Worm (Caenorhabditis elegans) whole organism, early embryonic: ENCODE results near the gene R13D7.2.

Source experiments
- B0310.2 ChIP-seq: sonication (generic microtip); optimal IDR thresholded peaks from 2 replicates; lab custom pipeline; 2016; ENCODE audit warnings: mild to moderate bottlenecking, missing genetic modification characterization, missing compliant biosample characterization
- F13C5.2 ChIP-seq: sonication (generic microtip); optimal IDR thresholded peaks from 2 replicates; lab custom pipeline; 2017; ENCODE audit warnings: mild to moderate bottlenecking, missing genetic modification characterization, inconsistent platforms, missing compliant biosample characterization
- aly-1 ChIP-seq: sonication (generic microtip); optimal IDR thresholded peaks from 2 replicates; lab custom pipeline; 2016; ENCODE audit warnings: missing genetic modification characterization, missing compliant biosample characterization
- ama-1 ChIP-seq: fragments of 150-350 bp; optimal IDR thresholded peaks from 2 replicates; lab custom pipeline; 2014
- ceh-13 ChIP-seq: fragments of 200-800 bp; sonication (Bioruptor generic); optimal IDR thresholded peaks from 2 replicates; lab custom pipeline; 2018; ENCODE audit warnings: mild to moderate bottlenecking, missing genetic modification characterization, missing compliant biosample characterization
- ceh-36 ChIP-seq: sonication (generic microtip); optimal IDR thresholded peaks from 2 replicates; lab custom pipeline; 2016; ENCODE audit warnings: missing genetic modification characterization, inconsistent platforms, missing compliant biosample characterization
- ets-7 ChIP-seq: sonication (generic microtip); optimal IDR thresholded peaks from 2 replicates; lab custom pipeline; 2016; ENCODE audit warnings: missing genotype, missing genetic modification characterization, missing compliant biosample characterization
- flt-1 ChIP-seq: fragments of 200-800 bp; sonication (Bioruptor generic); IDR thresholded peaks from 2 replicates; pipeline ENCODE4 v1.3.6; 2022; ENCODE audit warnings: missing genetic modification characterization, missing compliant biosample characterization
- hmbx-1 ChIP-seq: sonication (generic microtip); optimal IDR thresholded peaks from 2 replicates; lab custom pipeline; 2016; ENCODE audit warnings: mild to moderate bottlenecking, missing genetic modification characterization, missing compliant biosample characterization
- hmg-4 ChIP-seq: fragments of 200-800 bp; sonication (Bioruptor generic); optimal IDR thresholded peaks from 2 replicates; lab custom pipeline; 2018; ENCODE audit warnings: mild to moderate bottlenecking, missing genetic modification characterization, missing compliant biosample characterization
- hnd-1 ChIP-seq: sonication (generic microtip); optimal IDR thresholded peaks from 2 replicates; lab custom pipeline; 2016; ENCODE audit warnings: missing genetic modification characterization, missing compliant biosample characterization
- pes-1 ChIP-seq: fragments of 200-800 bp; sonication (Bioruptor generic); IDR thresholded peaks from 2 replicates; pipeline ENCODE4 v1.3.6; 2022; ENCODE audit warnings: missing genetic modification reagents, missing genetic modification characterization, missing compliant biosample characterization
- scrt-1 ChIP-seq: fragments of 200-800 bp; sonication (Bioruptor generic); IDR thresholded peaks from 2 replicates; pipeline ENCODE4 v1.3.6; 2022; ENCODE audit warnings: missing genetic modification characterization, missing compliant biosample characterization
- sea-1 ChIP-seq: fragments of 200-800 bp; sonication (Bioruptor generic); conservative IDR thresholded peaks from 2 replicates; pipeline ENCODE4 v1.3.6; 2022; ENCODE audit warnings: missing genetic modification characterization, missing compliant biosample characterization
- tbx-11 ChIP-seq: fragments of 200-800 bp; sonication (Bioruptor generic); IDR thresholded peaks from 2 replicates; pipeline ENCODE4 v1.3.6; 2022; ENCODE audit warnings: missing genetic modification characterization, missing compliant biosample characterization
- tbx-37 ChIP-seq: fragments of 200-800 bp; sonication (Bioruptor generic); conservative IDR thresholded peaks from 2 replicates; pipeline ENCODE4 v1.3.6; 2022; ENCODE audit warnings: missing genetic modification reagents, missing genetic modification characterization, missing compliant biosample characterization
- tra-4 ChIP-seq: sonication (generic microtip); optimal IDR thresholded peaks from 2 replicates; lab custom pipeline; 2017; ENCODE audit warnings: missing genetic modification characterization, missing compliant biosample characterization

Gene R13D7.2

DNA sequence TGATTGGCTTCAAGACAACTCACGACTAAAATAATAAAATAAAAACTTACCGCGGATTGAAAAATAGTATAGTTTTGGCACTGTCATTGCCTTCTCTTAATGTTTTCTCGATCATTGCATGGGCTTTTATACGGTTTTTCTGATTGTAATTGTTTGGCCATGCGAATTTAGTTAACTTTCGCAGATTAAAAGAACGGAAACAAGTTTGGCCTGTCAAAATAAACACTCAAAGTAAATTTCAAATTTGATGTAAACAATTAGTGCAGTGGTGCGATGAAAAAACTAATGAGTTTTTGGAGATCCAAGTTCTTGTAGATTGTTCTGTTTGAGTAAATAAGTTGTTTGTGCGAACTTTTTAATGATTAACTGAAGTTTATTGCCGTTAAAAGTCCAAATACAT, 10.5 kb upstream of the R13D7.2 start, which contains the start of gene gst-41:
Gene gst-41, minus strand, starts transcription at position 101 of the 400 bp plus-strand sequence.
- TF ChIP-seq ama-1: no peak
- no peak for TF ChIP-seq scrt-1 (GFP tag; lab: Robert Waterston, UW)

DNA sequence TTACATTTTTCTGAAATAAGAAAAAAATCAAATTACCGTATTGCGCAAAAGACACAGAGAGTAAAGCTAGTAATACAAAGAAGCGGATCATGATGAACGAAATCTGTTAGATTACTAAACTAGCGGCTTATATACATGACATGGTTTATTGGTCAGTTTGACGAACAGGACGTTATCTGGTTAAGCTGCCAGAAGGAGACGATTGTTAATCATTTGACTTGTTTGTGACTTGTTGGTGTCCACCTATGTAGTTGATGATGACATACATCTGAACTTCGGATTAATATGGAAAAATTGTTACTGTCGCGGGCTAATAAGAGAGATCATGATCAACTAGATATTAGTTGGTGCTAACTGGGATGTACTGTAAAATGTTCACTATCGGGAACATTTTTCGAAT, 9.6 kb upstream of the R13D7.2 start, which contains the start of gene cnc-9:
Gene cnc-9, minus strand, starts transcription at position 101 of the 400 bp plus-strand sequence.
- no peak for TF ChIP-seq ets-7 (tag; lab: Kevin White, UChicago)
- TF ChIP-seq ceh-13 (GFP tag; lab: Kevin White, UChicago): no peak
- TF ChIP-seq ceh-36 (tag; lab: Kevin White, UChicago): no peak
- no peak for TF ChIP-seq scrt-1 (GFP tag; lab: Robert Waterston, UW)
- TF ChIP-seq flt-1: no peak
- TF ChIP-seq hmbx-1 (tag; lab: Kevin White, UChicago): no peak
- TF ChIP-seq sea-1: no peak
- TF ChIP-seq B0310.2: no peak
- TF ChIP-seq F13C5.2 (tag; lab: Kevin White, UChicago): no peak
- no peak for TF ChIP-seq aly-1 (tag; lab: Kevin White, UChicago)
- no peak for TF ChIP-seq tra-4 (tag; lab: Kevin White, UChicago)
- no peak for TF ChIP-seq tbx-37 (GFP tag; lab: Robert Waterston, UW)
- no peak for TF ChIP-seq ama-1
- TF ChIP-seq hnd-1 (tag; lab: Kevin White, UChicago): no peak
- no peak for TF ChIP-seq tbx-11 (GFP tag; lab: Robert Waterston, UW)
- TF ChIP-seq pes-1 (GFP tag; lab: Robert Waterston, UW): no peak
- TF ChIP-seq hmg-4: no peak

DNA sequence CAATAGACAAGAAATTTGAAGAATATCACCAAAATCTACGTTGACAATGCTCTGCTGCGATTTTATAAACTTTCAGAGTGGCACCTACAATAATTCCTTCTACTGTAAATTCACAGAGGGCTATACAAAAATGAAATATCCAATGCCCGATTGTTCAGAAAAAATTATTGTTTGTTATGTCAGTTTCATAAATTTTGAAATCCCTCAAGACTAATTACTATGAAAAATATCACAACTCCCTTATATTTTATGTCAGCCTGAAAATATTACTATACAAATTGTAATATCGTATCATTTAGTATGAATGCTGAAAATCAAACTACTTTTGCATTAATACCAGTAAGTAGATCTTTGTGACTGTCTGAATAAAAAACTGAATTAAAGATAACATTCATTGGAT, 9.1 kb upstream of the R13D7.2 start, which contains the start of gene srx-60:
Gene srx-60, plus strand, starts transcription at position 301 of the 400 bp plus-strand sequence.
- TF ChIP-seq ceh-13 (GFP tag; lab: Kevin White, UChicago) (no peak), ama-1 (no peak), tbx-37 (GFP tag; lab: Robert Waterston, UW) (no peak), B0310.2 (no peak), aly-1 (tag; lab: Kevin White, UChicago) (no peak), F13C5.2 (tag; lab: Kevin White, UChicago) (no peak), pes-1 (GFP tag; lab: Robert Waterston, UW) (no peak), sea-1 (no peak), ets-7 (tag; lab: Kevin White, UChicago) (no peak), hmbx-1 (tag; lab: Kevin White, UChicago) (no peak), tbx-11 (GFP tag; lab: Robert Waterston, UW) (no peak)

DNA sequence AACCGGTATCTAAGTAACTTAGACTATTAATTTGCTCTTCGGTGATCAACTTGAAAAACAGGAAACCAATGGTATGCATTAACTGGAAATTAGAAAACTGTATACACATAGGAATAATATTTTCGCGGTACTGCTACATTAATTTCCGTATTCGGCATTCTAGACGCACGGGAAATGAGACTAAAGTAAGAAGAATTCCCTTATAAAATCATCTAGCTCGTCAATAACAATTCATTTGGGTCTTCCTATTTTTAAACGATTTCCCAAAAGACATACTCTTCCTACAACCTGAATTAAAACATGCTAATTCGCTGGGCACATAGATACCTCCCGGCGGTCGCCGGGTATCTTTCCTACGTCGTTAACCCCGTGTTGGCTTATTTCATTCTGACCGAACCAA, 7.3 kb upstream of the R13D7.2 start, which contains the start of gene srj-13:
Gene srj-13, plus strand, starts transcription at position 301 of the 400 bp plus-strand sequence.
- TF ChIP-seq pes-1 (GFP tag; lab: Robert Waterston, UW) (no peak), ama-1 (no peak), tbx-37 (GFP tag; lab: Robert Waterston, UW) (no peak), hnd-1 (tag; lab: Kevin White, UChicago) (no peak), ceh-36 (tag; lab: Kevin White, UChicago) (no peak), sea-1 (no peak), hmg-4 (no peak), ceh-13 (GFP tag; lab: Kevin White, UChicago) (no peak), B0310.2 (no peak), scrt-1 (GFP tag; lab: Robert Waterston, UW) (no peak), tbx-11 (GFP tag; lab: Robert Waterston, UW) (no peak), aly-1 (tag; lab: Kevin White, UChicago) (no peak), tra-4 (tag; lab: Kevin White, UChicago) (no peak), ets-7 (tag; lab: Kevin White, UChicago) (no peak), hmbx-1 (tag; lab: Kevin White, UChicago) (no peak), flt-1 (no peak), F13C5.2 (tag; lab: Kevin White, UChicago) (no peak)

DNA sequence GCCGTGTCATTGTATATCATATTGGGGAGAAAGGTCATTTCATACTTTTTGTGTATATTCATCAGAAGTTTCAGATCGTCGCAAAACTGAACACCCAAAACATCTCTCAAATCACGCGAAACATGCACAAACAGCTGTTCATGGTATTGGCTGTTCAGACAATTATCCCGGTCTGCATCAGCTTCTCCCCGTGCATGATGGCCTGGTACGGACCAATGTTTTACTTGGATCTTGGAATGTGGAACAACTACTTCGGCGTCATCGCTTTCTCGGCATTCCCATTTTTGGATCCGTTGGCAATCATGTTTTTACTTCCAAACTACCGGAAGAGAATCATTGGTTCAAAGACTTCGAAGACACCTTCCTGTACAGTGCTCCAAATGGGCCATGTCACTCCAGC, 6.2 kb upstream of the R13D7.2 start:
- no peak for TF ChIP-seq B0310.2
- TF ChIP-seq aly-1 (tag; lab: Kevin White, UChicago): no peak
- TF ChIP-seq ceh-36 (tag; lab: Kevin White, UChicago): no peak
- TF ChIP-seq pes-1 (GFP tag; lab: Robert Waterston, UW): no peak
- no peak for TF ChIP-seq tra-4 (tag; lab: Kevin White, UChicago)
- no peak for TF ChIP-seq sea-1
- TF ChIP-seq hnd-1 (tag; lab: Kevin White, UChicago): no peak
- no peak for TF ChIP-seq tbx-37 (GFP tag; lab: Robert Waterston, UW)
- no peak for TF ChIP-seq hmg-4
- TF ChIP-seq flt-1: no peak
- no peak for TF ChIP-seq ets-7 (tag; lab: Kevin White, UChicago)
- TF ChIP-seq ama-1: no peak
- no peak for TF ChIP-seq ceh-13 (GFP tag; lab: Kevin White, UChicago)
- TF ChIP-seq tbx-11 (GFP tag; lab: Robert Waterston, UW): no peak
- TF ChIP-seq F13C5.2 (tag; lab: Kevin White, UChicago): no peak
- no peak for TF ChIP-seq scrt-1 (GFP tag; lab: Robert Waterston, UW)
- no peak for TF ChIP-seq hmbx-1 (tag; lab: Kevin White, UChicago)

DNA sequence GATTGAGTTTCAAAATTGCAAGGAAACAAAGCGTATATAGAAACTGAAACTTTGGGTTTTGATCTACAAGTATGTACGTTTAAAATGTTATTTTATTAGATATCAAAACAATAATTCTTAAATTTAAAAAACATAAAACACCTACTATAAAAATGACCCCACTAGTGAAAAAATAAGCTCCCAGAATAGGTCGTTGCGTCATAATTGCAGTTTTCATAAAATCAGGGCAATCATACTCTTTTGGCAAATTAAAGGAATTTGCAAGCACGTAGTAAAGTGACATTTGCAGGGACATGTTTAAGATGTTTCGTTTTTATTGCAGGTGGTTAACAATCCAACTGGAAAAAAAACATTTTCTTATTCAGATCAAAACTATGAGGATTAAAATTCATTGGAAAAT, 1.2 kb upstream of the R13D7.2 start, which contains the start of gene srt-6:
Gene srt-6, minus strand, starts transcription at position 295 of the 400 bp plus-strand sequence.
- TF ChIP-seq aly-1 (tag; lab: Kevin White, UChicago) (no peak), ceh-13 (GFP tag; lab: Kevin White, UChicago) (no peak), F13C5.2 (tag; lab: Kevin White, UChicago) (no peak), tbx-37 (GFP tag; lab: Robert Waterston, UW) (no peak), scrt-1 (GFP tag; lab: Robert Waterston, UW) (no peak), flt-1 (no peak), ama-1 (no peak), tra-4 (tag; lab: Kevin White, UChicago) (no peak), pes-1 (GFP tag; lab: Robert Waterston, UW) (no peak), hnd-1 (tag; lab: Kevin White, UChicago) (no peak), tbx-11 (GFP tag; lab: Robert Waterston, UW) (no peak), ceh-36 (tag; lab: Kevin White, UChicago) (no peak), hmbx-1 (tag; lab: Kevin White, UChicago) (no peak)

DNA sequence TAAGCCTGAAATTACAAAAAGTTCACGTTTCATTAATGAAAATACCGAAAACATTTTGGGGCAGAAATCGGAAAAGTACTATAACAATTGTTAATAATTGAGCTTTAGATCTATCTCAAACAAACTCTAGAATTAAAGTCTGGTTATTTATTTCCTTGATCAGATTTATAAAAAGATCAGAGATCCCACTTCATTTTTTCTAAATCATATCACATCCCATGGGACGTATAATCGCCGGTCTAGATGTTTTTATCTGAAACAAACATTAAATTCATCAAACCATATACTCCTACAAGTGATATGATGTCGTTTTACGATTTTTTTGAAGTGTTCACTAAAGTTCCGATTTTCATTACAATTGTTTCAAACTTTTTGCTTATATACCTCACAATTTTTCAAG, 2.0 kb downstream of the R13D7.2 start, which contains the start of gene str-41:
Gene str-41, plus strand, starts transcription at position 301 of the 400 bp plus-strand sequence.
- TF ChIP-seq ama-1: no peak
- TF ChIP-seq pes-1 (GFP tag; lab: Robert Waterston, UW): no peak
- TF ChIP-seq hmbx-1 (tag; lab: Kevin White, UChicago): no peak
- TF ChIP-seq hmg-4: no peak
- TF ChIP-seq hnd-1 (tag; lab: Kevin White, UChicago): no peak
- TF ChIP-seq tbx-11 (GFP tag; lab: Robert Waterston, UW): no peak
- no peak for TF ChIP-seq sea-1
- no peak for TF ChIP-seq ceh-36 (tag; lab: Kevin White, UChicago)
- no peak for TF ChIP-seq ets-7 (tag; lab: Kevin White, UChicago)
- no peak for TF ChIP-seq B0310.2
- TF ChIP-seq tbx-37 (GFP tag; lab: Robert Waterston, UW): no peak
- no peak for TF ChIP-seq aly-1 (tag; lab: Kevin White, UChicago)
- no peak for TF ChIP-seq scrt-1 (GFP tag; lab: Robert Waterston, UW)
- TF ChIP-seq F13C5.2 (tag; lab: Kevin White, UChicago): no peak
- TF ChIP-seq flt-1: no peak
- TF ChIP-seq ceh-13 (GFP tag; lab: Kevin White, UChicago): no peak
- no peak for TF ChIP-seq tra-4 (tag; lab: Kevin White, UChicago)
